Worm (Caenorhabditis elegans) whole organism, L1 larva: ENCODE results near the gene F20D6.15.

Experiments
- C04F5.9 ChIP-seq: sonication (generic microtip); optimal IDR thresholded peaks from 2 replicates; lab custom pipeline; 2016; ENCODE audit warnings: missing genetic modification characterization, missing compliant biosample characterization
- aly-2 ChIP-seq: fragments of 150-350 bp; optimal IDR thresholded peaks from 2 replicates; lab custom pipeline; 2014; ENCODE audit warnings: missing biosample characterization, missing genetic modification characterization
- blmp-1 ChIP-seq: fragments of 150-350 bp; optimal IDR thresholded peaks from 2 replicates; lab custom pipeline; 2014; ENCODE audit warnings: missing biosample characterization, missing genetic modification characterization
- ceh-63 ChIP-seq: fragments of 200-800 bp; sonication (Bioruptor generic); optimal IDR thresholded peaks from 2 replicates; lab custom pipeline; 2018; ENCODE audit warnings: mild to moderate bottlenecking, missing genetic modification characterization, missing compliant biosample characterization
- ceh-82 ChIP-seq, 3 experiments: fragments of 150-350 bp in 1 of 3; sonication (generic microtip) in 2 of 3; optimal IDR thresholded peaks; 2 replicates each; lab custom pipeline; 2014 to 2017; ENCODE audit warnings: missing biosample characterization in 3 of 3, missing genetic modification characterization in 3 of 3
- dsc-1 ChIP-seq: sonication (generic microtip); optimal IDR thresholded peaks from 2 replicates; lab custom pipeline; 2016; ENCODE audit warnings: mild to moderate bottlenecking, missing genetic modification characterization, missing compliant biosample characterization
- efl-1 ChIP-seq, 4 experiments: fragments of 150-350 bp; optimal IDR thresholded peaks in 3 of 4; peaks in 1 of 4; 1 replicate in 1 of 4; 2 replicates in 3 of 4; lab custom pipeline; 2014; ENCODE audit warnings: missing biosample characterization in 2 of 4, missing genetic modification characterization in 2 of 4, missing genetic modification reagents in 2 of 4
- egl-13 ChIP-seq: sonication (generic microtip); optimal IDR thresholded peaks from 2 replicates; lab custom pipeline; 2016; ENCODE audit warnings: missing genotype, missing genetic modification reagents, missing genetic modification characterization, missing compliant biosample characterization
- egl-27 ChIP-seq, 2 experiments: fragments of 150-350 bp in 1 of 2; sonication (generic microtip); optimal IDR thresholded peaks; 3 replicates each; lab custom pipeline; 2017 to 2018; ENCODE audit warnings: missing biosample characterization in 2 of 2, missing genetic modification characterization in 2 of 2, missing genetic modification reagents in 2 of 2
- elt-2 ChIP-seq: sonication (generic microtip); optimal IDR thresholded peaks from 2 replicates; lab custom pipeline; 2016; ENCODE audit warnings: missing genetic modification characterization, mild to moderate bottlenecking, inconsistent platforms, missing compliant biosample characterization, missing genetic modification reagents
- elt-3 ChIP-seq, 6 experiments: fragments of 150-350 bp in 1 of 6; sonication (generic microtip); optimal IDR thresholded peaks; 2 replicates each; lab custom pipeline; 2017 to 2018; ENCODE audit warnings: missing biosample characterization in 6 of 6, missing genetic modification characterization in 6 of 6, inconsistent platforms in 1 of 6
- ets-5 ChIP-seq: fragments of 200-800 bp; sonication (Bioruptor generic); IDR thresholded peaks from 2 replicates; pipeline ENCODE4 v1.3.6; 2022; ENCODE audit warnings: missing genetic modification characterization, missing compliant biosample characterization
- fkh-8 ChIP-seq: sonication (generic microtip); optimal IDR thresholded peaks from 2 replicates; lab custom pipeline; 2016; ENCODE audit warnings: mild to moderate bottlenecking, missing genetic modification characterization, missing compliant biosample characterization
- fos-1 ChIP-seq: fragments of 150-350 bp; optimal IDR thresholded peaks from 2 replicates; lab custom pipeline; 2014; ENCODE audit warnings: missing biosample characterization, missing genetic modification characterization
- hlh-4 ChIP-seq: sonication (generic microtip); optimal IDR thresholded peaks from 2 replicates; lab custom pipeline; 2016; ENCODE audit warnings: mild to moderate bottlenecking, missing genetic modification characterization, missing compliant biosample characterization
- irx-1 ChIP-seq: sonication (generic microtip); optimal IDR thresholded peaks from 2 replicates; lab custom pipeline; 2016; ENCODE audit warnings: missing genetic modification characterization, missing compliant biosample characterization
- lin-13 ChIP-seq: fragments of 150-350 bp; optimal IDR thresholded peaks from 2 replicates; lab custom pipeline; 2014; ENCODE audit warnings: missing biosample characterization, missing genetic modification reagents, missing genetic modification characterization
- lin-14 ChIP-seq: fragments of 200-800 bp; sonication (Bioruptor generic); optimal IDR thresholded peaks from 2 replicates; lab custom pipeline; 2018; ENCODE audit warnings: mild to moderate bottlenecking, missing genetic modification characterization, moderate library complexity, missing compliant biosample characterization
- lin-35 ChIP-seq, 2 experiments: fragments of 150-350 bp; optimal IDR thresholded peaks; 2 replicates each; lab custom pipeline; 2014; ENCODE audit warnings: missing biosample characterization in 2 of 2, missing genetic modification characterization in 2 of 2, missing genetic modification reagents in 2 of 2
- lir-3 ChIP-seq: sonication (generic microtip); optimal IDR thresholded peaks from 2 replicates; lab custom pipeline; 2016; ENCODE audit warnings: mild to moderate bottlenecking, missing genetic modification characterization, moderate library complexity, missing compliant biosample characterization; ENCODE audit not compliant: poor library complexity
- lsy-2 ChIP-seq, 2 experiments: fragments of 150-350 bp; optimal IDR thresholded peaks; 2 replicates each; lab custom pipeline; 2014; ENCODE audit warnings: missing biosample characterization in 2 of 2, missing genetic modification characterization in 2 of 2
- mab-9 ChIP-seq: fragments of 200-800 bp; sonication (Bioruptor generic); IDR thresholded peaks from 2 replicates; pipeline ENCODE4 v1.3.6; 2022; ENCODE audit warnings: missing genetic modification reagents, missing genetic modification characterization, missing compliant biosample characterization
- mdl-1 ChIP-seq, 2 experiments: fragments of 150-350 bp; optimal IDR thresholded peaks; 2 replicates each; lab custom pipeline; 2014 to 2017; ENCODE audit warnings: missing biosample characterization in 2 of 2, missing genetic modification characterization in 2 of 2, inconsistent platforms in 1 of 2
- mef-2 ChIP-seq: fragments of 150-350 bp; optimal IDR thresholded peaks from 2 replicates; lab custom pipeline; 2014; ENCODE audit warnings: missing biosample characterization, missing genetic modification characterization
- nhr-11 ChIP-seq: fragments of 150-350 bp; optimal IDR thresholded peaks from 2 replicates; lab custom pipeline; 2014; ENCODE audit warnings: missing biosample characterization, missing genetic modification characterization
- nhr-20 ChIP-seq: sonication (generic microtip); optimal IDR thresholded peaks from 2 replicates; lab custom pipeline; 2016; ENCODE audit warnings: mild to moderate bottlenecking, missing genetic modification characterization, missing compliant biosample characterization
- nhr-71 ChIP-seq: sonication (generic microtip); optimal IDR thresholded peaks from 2 replicates; lab custom pipeline; 2016; ENCODE audit warnings: mild to moderate bottlenecking, missing genetic modification characterization, moderate library complexity, missing compliant biosample characterization
- nhr-76 ChIP-seq: sonication (generic microtip); optimal IDR thresholded peaks from 2 replicates; lab custom pipeline; 2017; ENCODE audit warnings: missing biosample characterization, missing genetic modification characterization
- nhr-77 ChIP-seq: fragments of 150-350 bp; optimal IDR thresholded peaks from 2 replicates; lab custom pipeline; 2014; ENCODE audit warnings: missing biosample characterization, missing genetic modification characterization
- pax-3 ChIP-seq: fragments of 200-800 bp; sonication (Bioruptor generic); optimal IDR thresholded peaks from 2 replicates; lab custom pipeline; 2018; ENCODE audit warnings: mild to moderate bottlenecking, missing genetic modification characterization, moderate library complexity, missing compliant biosample characterization
- pqm-1 ChIP-seq: sonication (generic microtip); optimal IDR thresholded peaks from 3 replicates; lab custom pipeline; 2017; ENCODE audit warnings: missing biosample characterization, missing genetic modification characterization
- rnt-1 ChIP-seq: sonication (generic microtip); optimal IDR thresholded peaks from 2 replicates; lab custom pipeline; 2016; ENCODE audit warnings: mild to moderate bottlenecking, missing genetic modification characterization, moderate library complexity, missing compliant biosample characterization
- skn-1 ChIP-seq: fragments of 150-350 bp; optimal IDR thresholded peaks from 2 replicates; lab custom pipeline; 2014; ENCODE audit warnings: missing biosample characterization, missing genetic modification characterization
- snpc-4 ChIP-seq: fragments of 150-350 bp; optimal IDR thresholded peaks from 2 replicates; lab custom pipeline; 2014; ENCODE audit warnings: missing biosample characterization, missing genetic modification characterization
- sox-4 ChIP-seq: sonication (generic microtip); optimal IDR thresholded peaks from 2 replicates; lab custom pipeline; 2016; ENCODE audit warnings: missing genetic modification characterization, missing compliant biosample characterization
- swsn-7 ChIP-seq: sonication (generic microtip); optimal IDR thresholded peaks from 2 replicates; lab custom pipeline; 2016; ENCODE audit warnings: missing genetic modification characterization, missing compliant biosample characterization
- unc-30 ChIP-seq: sonication (generic microtip); optimal IDR thresholded peaks from 2 replicates; lab custom pipeline; 2017; ENCODE audit warnings: missing biosample characterization, missing genetic modification characterization
- unc-86 ChIP-seq: sonication (generic microtip); optimal IDR thresholded peaks from 2 replicates; lab custom pipeline; 2016; ENCODE audit warnings: missing genetic modification characterization, missing compliant biosample characterization
- unc-98 ChIP-seq: fragments of 200-800 bp; sonication (Bioruptor generic); IDR thresholded peaks from 2 replicates; pipeline ENCODE4 v1.3.6; 2022; ENCODE audit warnings: missing genetic modification characterization, missing compliant biosample characterization
- vab-15 ChIP-seq: sonication (generic microtip); optimal IDR thresholded peaks from 2 replicates; lab custom pipeline; 2017; ENCODE audit warnings: missing genotype, mild to moderate bottlenecking, missing genetic modification characterization, missing compliant biosample characterization
- xbp-1 ChIP-seq: sonication (generic microtip); optimal IDR thresholded peaks from 2 replicates; lab custom pipeline; 2016; ENCODE audit warnings: missing genetic modification characterization, missing compliant biosample characterization
- zip-4 ChIP-seq: fragments of 200-800 bp; sonication (Bioruptor generic); optimal IDR thresholded peaks from 2 replicates; lab custom pipeline; 2018; ENCODE audit warnings: mild to moderate bottlenecking, missing genetic modification characterization, moderate library complexity, missing compliant biosample characterization
- ztf-4 ChIP-seq: fragments of 150-350 bp; optimal IDR thresholded peaks from 2 replicates; lab custom pipeline; 2014; ENCODE audit warnings: missing biosample characterization, missing genetic modification characterization

F20D6.15 gene

DNA sequence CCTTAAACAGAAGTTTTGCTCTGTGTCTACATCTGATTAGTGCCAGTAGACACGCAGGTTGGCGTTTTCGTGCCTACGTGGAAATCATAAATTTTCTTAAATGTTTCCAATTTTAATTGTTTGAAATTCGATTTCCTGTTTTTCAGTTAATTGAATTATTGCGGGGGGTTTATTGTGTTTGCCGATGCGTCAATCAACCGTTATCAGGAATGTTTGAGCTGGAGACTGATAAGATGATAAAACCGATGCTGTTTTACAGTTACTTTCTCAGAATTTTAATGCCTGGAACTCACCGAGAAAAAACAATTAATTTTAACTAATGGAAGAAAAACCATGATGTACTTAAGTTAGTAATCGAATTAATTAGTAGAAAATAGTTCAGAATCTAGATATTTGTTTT lies 28.9 kb upstream of the F20D6.15 start:
- no peak for TF ChIP-seq fos-1 (tag; lab: Kevin White, UChicago)
- no peak for TF ChIP-seq vab-15 (tag; lab: Kevin White, UChicago)
- TF ChIP-seq irx-1 (tag; lab: Kevin White, UChicago) = no peak
- no peak for TF ChIP-seq mef-2 (tag; lab: Kevin White, UChicago)
- TF ChIP-seq pqm-1 (tag; lab: Kevin White, UChicago) = peak; percentile 91
- no peak for TF ChIP-seq unc-30 (tag; lab: Kevin White, UChicago)
- TF ChIP-seq elt-2 (tag; lab: Kevin White, UChicago) = peak; percentile 74
- TF ChIP-seq swsn-7 = no peak
- TF ChIP-seq efl-1 (optimal IDR thresholded peaks at IDR 0.05; lab: Kevin White, UChicago) = no peak
- peak in 1 of 2 experiments; percentile 58 for TF ChIP-seq efl-1 (GFP tag; optimal IDR thresholded peaks at IDR 0.05 in 1 of 2; lab: Kevin White, UChicago)
- no peak for TF ChIP-seq skn-1 (tag; lab: Kevin White, UChicago)
- TF ChIP-seq ets-5 (GFP tag; lab: Robert Waterston, UW) = no peak
- no peak for TF ChIP-seq mab-9 (GFP tag; lab: Robert Waterston, UW)
- no peak for TF ChIP-seq ceh-63
- TF ChIP-seq lir-3 = no peak
- no peak for TF ChIP-seq hlh-4 (tag; lab: Kevin White, UChicago)

- no peak for TF ChIP-seq aly-2 (tag; lab: Kevin White, UChicago)
- TF ChIP-seq lsy-2 (tag; optimal IDR thresholded peaks at IDR 0.05; lab: Kevin White, UChicago) = peak in 1 of 2 experiments; percentile 5
- TF ChIP-seq lin-13 (GFP tag; lab: Kevin White, UChicago) = no peak
- TF ChIP-seq blmp-1 (tag; lab: Kevin White, UChicago) = no peak
- peak; percentile 49 for TF ChIP-seq lin-14 (GFP tag; lab: Kevin White, UChicago)
- TF ChIP-seq, all 84 proteins: peak for 2
Observed at ce11 chrV:8215158-8215557, 26.9 kb upstream of the F20D6.15 start.

ce11 chrV:8213868-8214267 lies 25.6 kb upstream of the F20D6.15 start, which contains the start of gene K07C11.7:
Gene K07C11.7 (minus strand): TSS chrV:8213968.
- TF ChIP-seq ztf-4 (tag; lab: Kevin White, UChicago) = no peak
- no peak for TF ChIP-seq pax-3 (tag; lab: Kevin White, UChicago)
- TF ChIP-seq nhr-76 (tag; lab: Kevin White, UChicago) = no peak

ce11 chrV:8212816-8213215 lies 24.5 kb upstream of the F20D6.15 start:
- TF ChIP-seq fkh-8 (tag; lab: Kevin White, UChicago) (no peak), lin-35 (GFP tag; optimal IDR thresholded peaks at IDR 0.05; lab: Kevin White, UChicago) (peak in 1 of 2 experiments; percentile 10), elt-2 (tag; lab: Kevin White, UChicago) (peak; percentile 67), mdl-1 (tag; optimal IDR thresholded peaks at IDR 0.05; lab: Kevin White, UChicago) (no peak), C04F5.9 (no peak), fos-1 (tag; lab: Kevin White, UChicago) (no peak), elt-3 (tag; optimal IDR thresholded peaks at IDR 0.05; lab: Kevin White, UChicago) (no peak), snpc-4 (tag; lab: Kevin White, UChicago) (no peak), egl-27 (tag; optimal IDR thresholded peaks at IDR 0.05; lab: Kevin White, UChicago) (no peak)

ce11 chrV:8211993-8212392 lies 23.7 kb upstream of the F20D6.15 start:
- peak; percentile 17 for TF ChIP-seq nhr-11
- peak; percentile 11 for TF ChIP-seq xbp-1 (tag; lab: Kevin White, UChicago)
- no peak for TF ChIP-seq lin-13 (GFP tag; lab: Kevin White, UChicago)
- TF ChIP-seq egl-13 = peak; percentile 52
- TF ChIP-seq blmp-1 (tag; lab: Kevin White, UChicago) = no peak
- peak; percentile 78 for TF ChIP-seq lin-14 (GFP tag; lab: Kevin White, UChicago)
- peak; percentile 31 for TF ChIP-seq pax-3 (tag; lab: Kevin White, UChicago)
- TF ChIP-seq hlh-4 (tag; lab: Kevin White, UChicago) = peak; percentile 62
- TF ChIP-seq ceh-82 (tag; optimal IDR thresholded peaks at IDR 0.05; lab: Kevin White, UChicago) = no peak
- peak; percentile 92 for TF ChIP-seq dsc-1 (tag; lab: Kevin White, UChicago)
- peak; percentile 26 for TF ChIP-seq swsn-7
- TF ChIP-seq nhr-20 (tag; lab: Kevin White, UChicago) = peak; percentile 22
- no peak for TF ChIP-seq egl-27 (tag; optimal IDR thresholded peaks at IDR 0.05; lab: Kevin White, UChicago)
- peak; percentile 82 for TF ChIP-seq nhr-71 (tag; lab: Kevin White, UChicago)
- TF ChIP-seq snpc-4 (tag; lab: Kevin White, UChicago) = no peak
- TF ChIP-seq rnt-1 = no peak
- TF ChIP-seq unc-98 = no peak
- TF ChIP-seq nhr-77 (tag; lab: Kevin White, UChicago) = no peak
- TF ChIP-seq zip-4 = no peak
- TF ChIP-seq unc-86 (tag; lab: Kevin White, UChicago) = peak; percentile 30
- TF ChIP-seq lsy-2 (tag; optimal IDR thresholded peaks at IDR 0.05; lab: Kevin White, UChicago) = peak; percentile 11 to 32
- TF ChIP-seq ztf-4 (tag; lab: Kevin White, UChicago) = peak; percentile 33
- peak; percentile 90 for TF ChIP-seq sox-4 (tag; lab: Kevin White, UChicago)
- no peak for TF ChIP-seq irx-1 (tag; lab: Kevin White, UChicago)
- TF ChIP-seq fkh-8 (tag; lab: Kevin White, UChicago) = peak; percentile 81
